Fruit fly (Drosophila melanogaster) Kc167 (cell line): ENCODE data around the gene CG14618.

Experiments used
- Myc ChIP-seq: fragments of >200 bp; optimal IDR thresholded peaks from 2 replicates; lab custom pipeline; 2017; ENCODE audit warnings: missing external identifiers
- Sin3A ChIP-seq: fragments of >200 bp; optimal IDR thresholded peaks from 2 replicates; lab custom pipeline; 2018; ENCODE audit warnings: missing external identifiers
- h ChIP-seq: fragments of >200 bp; optimal IDR thresholded peaks from 3 replicates; lab custom pipeline; 2018; ENCODE audit warnings: missing external identifiers
- insv ChIP-seq: fragments of >200 bp; optimal IDR thresholded peaks from 3 replicates; lab custom pipeline; 2018; ENCODE audit warnings: missing external identifiers
- psq ChIP-seq: fragments of >200 bp; optimal IDR thresholded peaks from 2 replicates; lab custom pipeline; 2017; ENCODE audit warnings: missing external identifiers
- ttk ChIP-seq: sonication (Bioruptor generic); optimal IDR thresholded peaks from 2 replicates; lab custom pipeline; 2017; ENCODE audit warnings: missing external identifiers

CG14618 gene

dm6 chrX:22473520-22473919, at the start of gene CG14618:
CG14618 (plus strand) TSS chrX:22473698.
- TF ChIP-seq Sin3A (lab: Kevin White, UChicago) (no peak), h (lab: Kevin White, UChicago) (no peak), ttk (lab: Kevin White, UChicago) (no peak), insv (no peak), Myc (no peak), psq (lab: Kevin White, UChicago) (no peak)

DNA sequence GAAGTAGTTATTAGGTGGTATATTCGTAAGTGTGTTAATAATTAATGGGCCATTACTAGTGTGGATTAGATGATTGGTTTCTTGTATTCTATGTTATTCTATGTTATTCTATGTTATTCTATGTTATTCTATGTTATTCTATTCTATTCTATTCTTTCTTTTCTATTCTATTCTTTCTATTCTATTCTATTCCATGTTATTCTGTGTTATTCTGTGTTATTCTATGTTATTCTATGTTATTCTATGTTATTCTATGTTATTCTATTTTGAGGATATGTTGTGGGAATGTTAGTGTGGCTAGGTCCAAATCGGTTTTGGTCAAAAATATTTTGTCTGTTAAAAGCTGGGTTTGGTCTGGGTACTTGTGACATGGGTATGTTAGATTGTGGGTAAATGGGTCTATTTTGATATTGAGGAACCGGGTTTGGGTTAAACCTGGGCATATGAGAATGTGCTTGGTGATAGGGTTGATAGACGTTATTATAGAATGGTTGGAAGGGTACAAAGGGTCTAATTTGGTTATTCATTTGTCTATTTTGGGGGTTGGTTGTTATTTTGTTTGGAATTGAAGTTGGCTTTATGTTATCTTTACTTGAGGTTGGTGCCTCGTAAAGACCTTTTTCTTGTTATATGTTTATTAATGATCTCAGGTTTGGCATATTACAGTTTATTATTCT, 40.4 kb upstream of the CG14618 start:
- TF ChIP-seq psq (lab: Kevin White, UChicago), result peak; percentile 100
- peak; percentile 21 for TF ChIP-seq Sin3A (lab: Kevin White, UChicago)

DNA sequence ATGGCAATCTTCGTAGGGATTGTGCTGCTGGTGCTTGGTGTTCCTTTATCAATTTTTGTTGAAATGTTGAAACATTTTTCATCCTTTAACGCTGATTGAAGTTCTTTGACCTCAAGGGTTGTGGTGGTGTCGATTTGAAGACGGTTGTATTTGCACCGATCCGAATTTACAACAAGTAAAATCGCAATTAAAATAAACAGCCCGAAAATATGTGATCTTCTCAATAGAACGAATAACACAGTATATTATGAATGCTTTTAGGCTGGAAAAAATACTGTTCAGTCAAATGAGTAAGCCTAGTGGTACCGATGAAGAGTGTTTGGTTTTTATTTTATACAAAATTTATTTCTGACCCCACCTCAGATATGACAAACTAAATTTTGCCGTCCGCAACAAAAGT, 30.5 kb upstream of the CG14618 start:
- TF ChIP-seq h (lab: Kevin White, UChicago) (no peak), ttk (lab: Kevin White, UChicago) (no peak), Myc (no peak), insv (no peak), psq (lab: Kevin White, UChicago) (no peak), Sin3A (lab: Kevin White, UChicago) (no peak)

dm6 chrX:22443518-22443917, 30.0 kb upstream of the CG14618 start:
- no peak for TF ChIP-seq Myc
- TF ChIP-seq insv, result no peak

dm6 chrX:22443954-22444910, 29.3 kb upstream of the CG14618 start, which contains the start of gene CG14621:
CG14621 (plus strand) TSS chrX:22444227.
- TF ChIP-seq psq (lab: Kevin White, UChicago), result no peak
- no peak for TF ChIP-seq Sin3A (lab: Kevin White, UChicago)
- no peak for TF ChIP-seq Myc
- no peak for TF ChIP-seq h (lab: Kevin White, UChicago)
- no peak for TF ChIP-seq insv
- no peak for TF ChIP-seq ttk (lab: Kevin White, UChicago)

dm6 chrX:22449191-22449787, 24.2 kb upstream of the CG14618 start, which contains the start of the genes CG14615 and tilB:
CG14615 (minus strand) TSS chrX:22449491.
tilB (plus strand) TSS chrX:22449737.
- TF ChIP-seq insv (no peak), Myc (no peak), ttk (lab: Kevin White, UChicago) (no peak)

DNA sequence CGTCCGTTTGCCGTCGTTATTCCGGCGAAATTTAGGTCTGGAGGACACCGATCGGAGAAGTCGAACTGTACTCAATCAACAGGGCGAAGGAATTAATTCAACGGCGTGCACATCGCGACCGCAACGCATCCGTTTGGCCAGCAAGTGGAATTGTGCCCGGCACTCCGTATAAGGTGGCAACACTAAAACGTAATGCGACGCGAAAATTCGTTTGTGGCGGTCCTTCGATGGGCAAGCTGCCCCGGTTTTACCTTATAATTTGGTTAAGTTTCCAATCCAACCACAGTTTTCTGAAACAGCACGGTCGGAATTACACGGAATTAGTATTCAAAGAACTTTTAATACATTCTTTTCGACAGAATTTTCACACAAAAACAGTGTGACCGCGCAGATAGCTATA, 18.5 kb upstream of the CG14618 start, which contains the start of gene wap:
Gene wap (minus strand): TSS at position 400 of the 400 bp plus-strand sequence.
- TF ChIP-seq psq (lab: Kevin White, UChicago), result no peak
- no peak for TF ChIP-seq Sin3A (lab: Kevin White, UChicago)
- no peak for TF ChIP-seq ttk (lab: Kevin White, UChicago)
- no peak for TF ChIP-seq h (lab: Kevin White, UChicago)
- no peak for TF ChIP-seq Myc
- no peak for TF ChIP-seq insv

DNA sequence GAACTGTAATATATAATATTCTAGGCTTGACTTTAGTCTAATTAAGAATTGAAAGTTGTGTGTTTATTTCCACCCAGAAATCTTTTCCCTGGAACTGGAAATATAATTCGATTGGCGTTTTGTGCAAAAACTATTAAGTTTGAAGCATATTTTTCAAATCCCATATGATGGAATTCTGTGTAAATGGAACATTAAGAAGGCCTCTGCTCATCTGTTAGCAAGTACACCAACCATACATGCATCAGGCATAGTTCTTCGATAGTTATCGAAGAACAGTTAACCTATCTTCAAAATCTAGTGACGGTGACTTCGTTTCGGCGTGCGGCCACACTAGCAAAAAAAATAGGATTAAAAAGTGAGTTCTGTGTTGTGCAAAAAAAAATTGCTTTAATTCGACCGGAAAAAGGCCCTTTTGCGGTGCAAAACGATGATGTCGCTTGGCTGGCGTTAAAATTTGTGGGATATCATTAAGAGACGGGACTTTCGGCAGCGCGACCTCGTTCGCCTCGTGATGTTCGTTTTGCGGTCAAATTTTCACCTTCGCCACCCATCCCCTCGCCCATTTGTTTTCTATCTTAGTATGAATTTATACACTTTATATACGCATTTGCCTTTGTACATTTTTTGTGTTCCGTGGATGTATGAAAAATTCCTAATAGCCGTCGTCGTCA, 17.9 kb upstream of the CG14618 start, which contains the start of gene Usp2:
Gene Usp2 (plus strand): TSS at position 295 of the 671 bp plus-strand sequence.
- TF ChIP-seq h (lab: Kevin White, UChicago), result no peak
- TF ChIP-seq ttk (lab: Kevin White, UChicago), result no peak
- no peak for TF ChIP-seq Myc
- no peak for TF ChIP-seq insv
- TF ChIP-seq Sin3A (lab: Kevin White, UChicago), result no peak
- TF ChIP-seq psq (lab: Kevin White, UChicago), result no peak

dm6 chrX:22456180-22456948, 17.1 kb upstream of the CG14618 start:
- TF ChIP-seq insv, result no peak

DNA sequence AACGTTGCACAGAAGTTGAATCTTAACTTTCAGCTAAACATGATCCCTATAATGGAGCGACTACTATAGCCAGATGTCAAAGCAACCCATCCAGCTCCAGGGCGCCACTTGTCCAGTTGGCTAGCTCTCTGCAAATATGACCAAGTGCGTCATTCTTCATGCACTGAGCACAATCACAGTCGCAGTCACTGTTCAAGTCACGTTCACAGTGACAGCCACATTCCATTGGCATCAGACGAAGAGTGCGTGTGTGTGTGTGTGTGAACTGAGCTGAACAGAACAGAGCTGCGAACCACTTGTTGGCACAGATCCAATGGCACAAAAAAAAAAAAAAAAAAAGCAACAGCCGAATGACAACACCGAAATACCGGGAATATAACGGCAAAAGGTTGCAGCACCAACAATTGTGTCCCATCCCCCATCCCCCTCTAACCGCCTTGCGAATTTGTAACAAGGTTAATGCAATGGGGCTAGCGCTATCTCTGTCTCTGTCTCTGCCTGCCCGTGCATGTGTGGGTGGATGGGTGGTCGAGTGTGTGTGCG, 12.2 kb upstream of the CG14618 start:
- TF ChIP-seq ttk (lab: Kevin White, UChicago) (no peak), Myc (no peak), h (lab: Kevin White, UChicago) (no peak), Sin3A (lab: Kevin White, UChicago) (no peak), insv (no peak), psq (lab: Kevin White, UChicago) (no peak)

DNA sequence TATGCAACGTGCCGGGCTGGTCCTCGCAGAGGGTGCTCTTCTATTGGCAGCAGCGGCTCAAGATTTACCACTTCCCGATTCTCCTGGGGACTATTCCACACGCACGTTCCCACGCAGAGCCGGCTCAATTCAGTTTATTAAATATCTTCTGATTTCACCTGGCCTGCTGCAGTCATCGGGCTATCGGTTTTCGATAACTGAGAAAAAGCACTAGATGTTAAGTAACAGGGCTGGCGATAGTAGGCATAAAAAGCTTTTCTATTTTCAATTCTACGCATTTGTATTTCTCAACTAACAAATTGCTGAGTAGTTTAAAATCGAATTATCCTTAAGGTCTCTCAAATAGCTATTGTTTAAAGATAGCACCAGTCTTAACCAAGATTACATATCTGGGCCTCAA, 1.7 kb upstream of the CG14618 start, which contains the start of gene CG14613:
Gene CG14613 (minus strand): TSS at position 203 of the 400 bp plus-strand sequence.
- no peak for TF ChIP-seq psq (lab: Kevin White, UChicago)
- TF ChIP-seq h (lab: Kevin White, UChicago), result no peak
- no peak for TF ChIP-seq Sin3A (lab: Kevin White, UChicago)
- no peak for TF ChIP-seq Myc
- no peak for TF ChIP-seq ttk (lab: Kevin White, UChicago)
- TF ChIP-seq insv, result no peak
